Worm (Caenorhabditis elegans) whole organism, L1 larva: ENCODE data around the gene plk-3.
A peak's percentile ranks its signal among the peaks of the same experiment; 100 is the strongest.

Experiments used
- C04F5.9 ChIP-seq: sonication (generic microtip); optimal IDR thresholded peaks from 2 replicates; lab custom pipeline; 2016; ENCODE audit warnings: missing genetic modification characterization, missing compliant biosample characterization
- C16A3.4 ChIP-seq: fragments of 150-350 bp; optimal IDR thresholded peaks from 2 replicates; lab custom pipeline; 2014; ENCODE audit warnings: missing biosample characterization, missing genetic modification characterization
- C34B4.2 ChIP-seq: sonication (generic microtip); optimal IDR thresholded peaks from 2 replicates; lab custom pipeline; 2017; ENCODE audit warnings: mild to moderate bottlenecking, missing genetic modification characterization, missing compliant biosample characterization
- aly-2 ChIP-seq: fragments of 150-350 bp; optimal IDR thresholded peaks from 2 replicates; lab custom pipeline; 2014; ENCODE audit warnings: missing biosample characterization, missing genetic modification characterization
- ama-1 ChIP-seq: fragments of 150-350 bp; optimal IDR thresholded peaks from 2 replicates; lab custom pipeline; 2014
- blmp-1 ChIP-seq: fragments of 150-350 bp; optimal IDR thresholded peaks from 2 replicates; lab custom pipeline; 2014; ENCODE audit warnings: missing biosample characterization, missing genetic modification characterization
- ceh-8 ChIP-seq: fragments of 200-800 bp; sonication (Bioruptor generic); optimal IDR thresholded peaks from 2 replicates; lab custom pipeline; 2018; ENCODE audit warnings: mild to moderate bottlenecking, missing genetic modification characterization, moderate library complexity, missing compliant biosample characterization
- ceh-88 ChIP-seq: fragments of 200-800 bp; sonication (Bioruptor generic); IDR thresholded peaks from 2 replicates; pipeline ENCODE4 v1.3.6; 2022; ENCODE audit warnings: missing genetic modification characterization, missing compliant biosample characterization
- efl-3 ChIP-seq: fragments of 200-800 bp; sonication (Bioruptor generic); optimal IDR thresholded peaks from 2 replicates; lab custom pipeline; 2018; ENCODE audit warnings: mild to moderate bottlenecking, missing genetic modification characterization, missing compliant biosample characterization
- elt-2 ChIP-seq: sonication (generic microtip); optimal IDR thresholded peaks from 2 replicates; lab custom pipeline; 2016; ENCODE audit warnings: missing genetic modification characterization, mild to moderate bottlenecking, inconsistent platforms, missing compliant biosample characterization, missing genetic modification reagents
- ets-5 ChIP-seq: fragments of 200-800 bp; sonication (Bioruptor generic); IDR thresholded peaks from 2 replicates; pipeline ENCODE4 v1.3.6; 2022; ENCODE audit warnings: missing genetic modification characterization, missing compliant biosample characterization
- fkh-4 ChIP-seq: sonication (generic microtip); optimal IDR thresholded peaks from 2 replicates; lab custom pipeline; 2016; ENCODE audit warnings: missing compliant biosample characterization, missing genetic modification characterization, borderline replicate concordance
- fkh-8 ChIP-seq: sonication (generic microtip); optimal IDR thresholded peaks from 2 replicates; lab custom pipeline; 2016; ENCODE audit warnings: mild to moderate bottlenecking, missing genetic modification characterization, missing compliant biosample characterization
- grh-1 ChIP-seq: fragments of 200-800 bp; sonication (Bioruptor generic); IDR thresholded peaks from 2 replicates; pipeline ENCODE4 v1.3.6; 2022; ENCODE audit warnings: missing genetic modification reagents, missing genetic modification characterization, missing compliant biosample characterization
- hlh-17 ChIP-seq: fragments of 200-800 bp; sonication (Bioruptor generic); optimal IDR thresholded peaks from 2 replicates; lab custom pipeline; 2018; ENCODE audit warnings: missing genetic modification characterization, mild to moderate bottlenecking, missing compliant biosample characterization, moderate library complexity, borderline replicate concordance
- lin-13 ChIP-seq: fragments of 150-350 bp; optimal IDR thresholded peaks from 2 replicates; lab custom pipeline; 2014; ENCODE audit warnings: missing biosample characterization, missing genetic modification reagents, missing genetic modification characterization
- lin-14 ChIP-seq: fragments of 200-800 bp; sonication (Bioruptor generic); optimal IDR thresholded peaks from 2 replicates; lab custom pipeline; 2018; ENCODE audit warnings: mild to moderate bottlenecking, missing genetic modification characterization, moderate library complexity, missing compliant biosample characterization
- lin-15B ChIP-seq: fragments of 150-350 bp; sonication (generic microtip); optimal IDR thresholded peaks from 3 replicates; lab custom pipeline; 2014; ENCODE audit warnings: missing biosample characterization, missing genetic modification characterization
- lin-39 ChIP-seq: fragments of 150-350 bp; optimal IDR thresholded peaks from 2 replicates; lab custom pipeline; 2014; ENCODE audit warnings: missing biosample characterization, missing genetic modification reagents, missing genetic modification characterization
- lir-3 ChIP-seq: sonication (generic microtip); optimal IDR thresholded peaks from 2 replicates; lab custom pipeline; 2016; ENCODE audit warnings: mild to moderate bottlenecking, missing genetic modification characterization, moderate library complexity, missing compliant biosample characterization; ENCODE audit not compliant: poor library complexity
- lsy-2 ChIP-seq, 2 experiments: fragments of 150-350 bp; optimal IDR thresholded peaks; 2 replicates each; lab custom pipeline; 2014; ENCODE audit warnings: missing biosample characterization in 2 of 2, missing genetic modification characterization in 2 of 2
- mab-9 ChIP-seq: fragments of 200-800 bp; sonication (Bioruptor generic); IDR thresholded peaks from 2 replicates; pipeline ENCODE4 v1.3.6; 2022; ENCODE audit warnings: missing genetic modification reagents, missing genetic modification characterization, missing compliant biosample characterization
- mef-2 ChIP-seq: fragments of 150-350 bp; optimal IDR thresholded peaks from 2 replicates; lab custom pipeline; 2014; ENCODE audit warnings: missing biosample characterization, missing genetic modification characterization
- mep-1 ChIP-seq: fragments of 150-350 bp; optimal IDR thresholded peaks from 2 replicates; lab custom pipeline; 2014; ENCODE audit warnings: missing biosample characterization, missing genetic modification characterization
- nhr-19 ChIP-seq: fragments of 200-800 bp; sonication (Bioruptor generic); conservative IDR thresholded peaks from 2 replicates; pipeline ENCODE4 v1.3.6; 2022; ENCODE audit warnings: missing genetic modification characterization, missing compliant biosample characterization
- nhr-20 ChIP-seq: sonication (generic microtip); optimal IDR thresholded peaks from 2 replicates; lab custom pipeline; 2016; ENCODE audit warnings: mild to moderate bottlenecking, missing genetic modification characterization, missing compliant biosample characterization
- nhr-47 ChIP-seq: sonication (generic microtip); optimal IDR thresholded peaks from 2 replicates; lab custom pipeline; 2016; ENCODE audit warnings: mild to moderate bottlenecking, missing genetic modification characterization, moderate library complexity, missing compliant biosample characterization
- nhr-71 ChIP-seq: sonication (generic microtip); optimal IDR thresholded peaks from 2 replicates; lab custom pipeline; 2016; ENCODE audit warnings: mild to moderate bottlenecking, missing genetic modification characterization, moderate library complexity, missing compliant biosample characterization
- nhr-77 ChIP-seq: fragments of 150-350 bp; optimal IDR thresholded peaks from 2 replicates; lab custom pipeline; 2014; ENCODE audit warnings: missing biosample characterization, missing genetic modification characterization
- nhr-84 ChIP-seq: sonication (generic microtip); optimal IDR thresholded peaks from 2 replicates; lab custom pipeline; 2017; ENCODE audit warnings: missing biosample characterization, missing genetic modification characterization
- nhr-85 ChIP-seq: sonication (generic microtip); peaks from one replicate; lab custom pipeline; 2016; ENCODE audit warnings: missing genetic modification characterization, inconsistent platforms, missing compliant biosample characterization
- nhr-90 ChIP-seq: sonication (generic microtip); optimal IDR thresholded peaks from 2 replicates; lab custom pipeline; 2016; ENCODE audit warnings: mild to moderate bottlenecking, missing genetic modification characterization, missing compliant biosample characterization; ENCODE audit not compliant: poor library complexity
- pag-3 ChIP-seq: sonication (generic microtip); optimal IDR thresholded peaks from 2 replicates; lab custom pipeline; 2017; ENCODE audit warnings: missing genetic modification characterization, mild to moderate bottlenecking, missing compliant biosample characterization, antibody characterized with exemption, borderline replicate concordance; ENCODE audit not compliant: insufficient read depth
- pax-3 ChIP-seq: fragments of 200-800 bp; sonication (Bioruptor generic); optimal IDR thresholded peaks from 2 replicates; lab custom pipeline; 2018; ENCODE audit warnings: mild to moderate bottlenecking, missing genetic modification characterization, moderate library complexity, missing compliant biosample characterization
- sox-4 ChIP-seq: sonication (generic microtip); optimal IDR thresholded peaks from 2 replicates; lab custom pipeline; 2016; ENCODE audit warnings: missing genetic modification characterization, missing compliant biosample characterization
- sup-37 ChIP-seq: fragments of 200-800 bp; sonication (Bioruptor generic); optimal IDR thresholded peaks from 2 replicates; lab custom pipeline; 2018; ENCODE audit warnings: mild to moderate bottlenecking, missing genetic modification characterization, missing compliant biosample characterization
- swsn-7 ChIP-seq: sonication (generic microtip); optimal IDR thresholded peaks from 2 replicates; lab custom pipeline; 2016; ENCODE audit warnings: missing genetic modification characterization, missing compliant biosample characterization
- tbx-2 ChIP-seq: sonication (generic microtip); optimal IDR thresholded peaks from 2 replicates; lab custom pipeline; 2016; ENCODE audit warnings: missing genetic modification characterization, missing compliant biosample characterization
- xbp-1 ChIP-seq: sonication (generic microtip); optimal IDR thresholded peaks from 2 replicates; lab custom pipeline; 2016; ENCODE audit warnings: missing genetic modification characterization, missing compliant biosample characterization
- zag-1 ChIP-seq: fragments of 150-350 bp; optimal IDR thresholded peaks from 2 replicates; lab custom pipeline; 2014; ENCODE audit warnings: missing biosample characterization, missing genetic modification characterization
- zip-4 ChIP-seq: fragments of 200-800 bp; sonication (Bioruptor generic); optimal IDR thresholded peaks from 2 replicates; lab custom pipeline; 2018; ENCODE audit warnings: mild to moderate bottlenecking, missing genetic modification characterization, moderate library complexity, missing compliant biosample characterization
- ztf-11 ChIP-seq, 2 experiments: sonication (generic microtip); optimal IDR thresholded peaks; 2 replicates each; lab custom pipeline; 2016 to 2017; ENCODE audit warnings: missing genetic modification characterization in 2 of 2, missing biosample characterization in 1 of 2, missing compliant biosample characterization in 1 of 2

Gene plk-3

DNA sequence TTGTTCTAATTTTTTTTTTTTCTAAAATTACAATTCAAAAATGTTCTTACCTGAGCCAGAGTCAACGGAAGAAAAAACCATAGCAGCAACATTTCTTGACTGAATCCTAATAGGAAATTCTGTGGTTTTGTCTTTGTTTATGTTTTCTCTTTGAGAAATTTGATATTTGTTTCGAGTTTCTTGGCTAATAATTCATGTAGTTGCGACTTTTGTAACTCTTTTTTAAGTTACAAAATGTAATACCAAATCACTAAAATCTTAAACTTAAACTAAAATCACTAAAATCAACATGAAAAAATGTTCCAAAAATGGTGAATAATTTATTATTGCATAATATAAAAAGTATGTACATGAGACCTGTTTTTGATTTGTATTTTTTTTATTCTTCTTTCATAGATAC, 24.7 kb upstream of the plk-3 start, which contains the start of gene egas-4:
TSS of gene egas-4 (minus strand) at position 101 of the 400 bp plus-strand sequence.
- TF ChIP-seq nhr-85 (tag; lab: Kevin White, UChicago) (no peak), blmp-1 (tag; lab: Kevin White, UChicago) (no peak), C34B4.2 (tag; lab: Kevin White, UChicago) (no peak), hlh-17 (GFP tag; lab: Kevin White, UChicago) (no peak), zip-4 (GFP tag; lab: Kevin White, UChicago) (no peak), nhr-19 (GFP tag; lab: Robert Waterston, UW) (no peak), lin-13 (no peak), aly-2 (tag; lab: Kevin White, UChicago) (no peak), lin-14 (GFP tag; lab: Kevin White, UChicago) (no peak), pax-3 (tag; lab: Kevin White, UChicago) (no peak), grh-1 (GFP tag; lab: Robert Waterston, UW) (no peak)

ce11 chrIV:7497205-7497604, 24.2 kb upstream of the plk-3 start:
- TF ChIP-seq ets-5 = no peak
- TF ChIP-seq lir-3 = no peak
- TF ChIP-seq C16A3.4 (tag; lab: Kevin White, UChicago) = no peak
- peak; percentile 4 for TF ChIP-seq nhr-20 (tag; lab: Kevin White, UChicago)
- TF ChIP-seq elt-2 (tag; lab: Kevin White, UChicago) = peak; percentile 28
- TF ChIP-seq, all 84 proteins: peak for 2

DNA sequence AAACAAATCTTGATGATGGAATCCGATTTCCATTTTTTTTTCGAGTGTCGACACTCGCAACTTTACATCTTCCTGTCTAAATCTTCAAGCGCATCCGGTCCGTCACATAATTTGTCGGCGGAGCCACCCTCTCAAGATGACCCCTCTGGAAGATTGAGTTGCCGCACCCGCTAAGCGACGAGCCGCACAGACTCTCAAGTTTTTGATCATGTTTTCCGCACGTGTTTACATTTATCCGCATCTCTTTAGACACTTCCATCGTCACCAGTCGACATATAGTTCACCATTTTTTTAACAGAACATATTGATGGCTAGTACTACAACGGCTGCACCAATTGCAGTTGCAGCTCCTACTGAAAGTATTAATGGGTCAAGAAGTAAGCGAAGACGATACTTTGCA, 18.5 kb upstream of the plk-3 start, which contains the start of gene F55G1.1:
TSS of gene F55G1.1 (plus strand) at position 301 of the 400 bp plus-strand sequence.
- TF ChIP-seq nhr-77 = no peak
- TF ChIP-seq fkh-4 = no peak
- TF ChIP-seq elt-2 (tag; lab: Kevin White, UChicago) = no peak
- TF ChIP-seq pag-3 = no peak
- TF ChIP-seq lsy-2 (tag; optimal IDR thresholded peaks at IDR 0.05; lab: Kevin White, UChicago) = no peak
- TF ChIP-seq hlh-17 (GFP tag; lab: Kevin White, UChicago) = no peak
- TF ChIP-seq sox-4 (tag; lab: Kevin White, UChicago) = no peak
- no peak for TF ChIP-seq C34B4.2 (tag; lab: Kevin White, UChicago)
- no peak for TF ChIP-seq nhr-47 (tag; lab: Kevin White, UChicago)
- TF ChIP-seq lin-15B = no peak
- no peak for TF ChIP-seq ceh-88 (GFP tag; lab: Robert Waterston, UW)

DNA sequence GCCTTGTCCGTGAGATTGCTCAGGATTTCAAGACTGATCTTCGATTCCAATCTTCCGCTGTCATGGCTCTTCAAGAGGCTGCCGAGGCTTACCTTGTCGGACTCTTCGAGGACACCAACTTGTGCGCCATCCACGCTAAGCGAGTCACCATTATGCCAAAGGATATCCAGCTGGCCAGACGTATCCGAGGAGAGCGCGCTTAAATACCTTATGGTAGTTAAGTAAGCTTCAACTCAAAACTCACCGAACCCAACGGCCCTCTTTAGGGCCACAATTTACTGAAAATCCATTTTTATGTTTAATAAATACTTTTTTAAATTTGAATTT, 15.4 kb upstream of the plk-3 start:
- TF ChIP-seq fkh-8 (no peak), ama-1 (lab: Kevin White, UChicago) (no peak), mab-9 (GFP tag; lab: Robert Waterston, UW) (no peak), sup-37 (GFP tag; lab: Kevin White, UChicago) (no peak), zag-1 (no peak), C04F5.9 (tag; lab: Kevin White, UChicago) (no peak)

- TF ChIP-seq tbx-2 (peak; percentile 47), lin-14 (GFP tag; lab: Kevin White, UChicago) (peak; percentile 67), nhr-84 (no peak), lin-39 (tag; lab: Kevin White, UChicago) (peak; percentile 36), nhr-20 (tag; lab: Kevin White, UChicago) (peak; percentile 43), mep-1 (tag; lab: Kevin White, UChicago) (peak; percentile 58), nhr-71 (tag; lab: Kevin White, UChicago) (peak; percentile 57), ceh-8 (GFP tag; lab: Kevin White, UChicago) (no peak), ztf-11 (tag; optimal IDR thresholded peaks at IDR 0.05; lab: Kevin White, UChicago) (peak in 1 of 2 experiments; percentile 93), elt-2 (tag; lab: Kevin White, UChicago) (no peak), nhr-85 (tag; lab: Kevin White, UChicago) (peak; percentile 79), nhr-90 (tag; lab: Kevin White, UChicago) (peak; percentile 63), C16A3.4 (tag; lab: Kevin White, UChicago) (peak; percentile 36), nhr-19 (GFP tag; lab: Robert Waterston, UW) (peak; percentile 41), xbp-1 (tag; lab: Kevin White, UChicago) (peak; percentile 19), sox-4 (tag; lab: Kevin White, UChicago) (no peak), swsn-7 (tag; lab: Kevin White, UChicago) (peak; percentile 68), mef-2 (no peak), efl-3 (GFP tag; lab: Kevin White, UChicago) (peak; percentile 70), grh-1 (GFP tag; lab: Robert Waterston, UW) (peak; percentile 47; the same call in 1 of the 2 replicates), pag-3 (no peak)
Measured at ce11 chrIV:7487554-7488456, 14.8 kb upstream of the plk-3 start, which contains the start of the genes his-60 and his-59. Gene his-60 (minus strand): TSS chrIV:7487992. Gene his-59 (plus strand): TSS chrIV:7488249.
